Fruit fly (Drosophila melanogaster) whole organism, embryonic: Measurements from ENCODE around the gene CG13465.

Source experiments
- ATbp ChIP-seq: fragments of 200-800 bp; sonication (Bioruptor generic); optimal IDR thresholded peaks from 2 replicates; lab custom pipeline; 2017; ENCODE audit warnings: missing biosample characterization, mild to moderate bottlenecking, missing genetic modification characterization, missing genetic modification reagents
- Bdp1 ChIP-seq: fragments of 200-800 bp; sonication (Bioruptor generic); optimal IDR thresholded peaks from 3 replicates; lab custom pipeline; 2016; ENCODE audit warnings: missing biosample characterization, missing genetic modification characterization
- BtbVII ChIP-seq: fragments of 200-800 bp; sonication (Bioruptor generic); optimal IDR thresholded peaks from 3 replicates; lab custom pipeline; 2017; ENCODE audit warnings: missing biosample characterization, mild to moderate bottlenecking, missing genetic modification characterization
- CG10543 ChIP-seq: fragments of 200-800 bp; sonication (Bioruptor generic); optimal IDR thresholded peaks from 3 replicates; lab custom pipeline; 2017; ENCODE audit warnings: missing biosample characterization, mild to moderate bottlenecking, missing genetic modification characterization, moderate library complexity
- CG11456 ChIP-seq: fragments of 200-800 bp; sonication (Bioruptor generic); IDR thresholded peaks from 3 replicates; pipeline ENCODE4 v1.3.6; 2022; ENCODE audit warnings: missing biosample characterization, missing genetic modification characterization
- CG12071 ChIP-seq: fragments of 200-800 bp; sonication (Bioruptor generic); optimal IDR thresholded peaks from 3 replicates; lab custom pipeline; 2018; ENCODE audit warnings: missing biosample characterization, mild to moderate bottlenecking, missing genetic modification characterization
- CG12155 ChIP-seq: fragments of 200-800 bp; sonication (Bioruptor generic); optimal IDR thresholded peaks from 3 replicates; lab custom pipeline; 2016; ENCODE audit warnings: missing biosample characterization, missing genetic modification characterization
- CG12299 ChIP-seq: fragments of 200-800 bp; sonication (Bioruptor generic); optimal IDR thresholded peaks from 2 replicates; lab custom pipeline; 2018; ENCODE audit warnings: missing biosample characterization, mild to moderate bottlenecking, missing genetic modification characterization
- CG12391 ChIP-seq: fragments of 200-800 bp; sonication (Bioruptor generic); optimal IDR thresholded peaks from 3 replicates; lab custom pipeline; 2018; ENCODE audit warnings: missing biosample characterization, mild to moderate bottlenecking, missing genetic modification characterization, moderate library complexity
- CG12769 ChIP-seq: fragments of 200-800 bp; sonication (Bioruptor generic); optimal IDR thresholded peaks from 2 replicates; lab custom pipeline; 2019; ENCODE audit warnings: missing biosample characterization, mild to moderate bottlenecking, missing genetic modification characterization, moderate library complexity
- CG14667 ChIP-seq: fragments of 200-800 bp; sonication (Bioruptor generic); IDR thresholded peaks from 2 replicates; pipeline ENCODE4 v1.3.6; 2022; ENCODE audit warnings: missing biosample characterization, missing genetic modification characterization
- CG1647 ChIP-seq: fragments of 200-800 bp; sonication (Bioruptor generic); optimal IDR thresholded peaks from 3 replicates; lab custom pipeline; 2016; ENCODE audit warnings: missing biosample characterization, missing genetic modification characterization
- CG17802 ChIP-seq: fragments of 200-800 bp; sonication (Bioruptor generic); optimal IDR thresholded peaks from 2 replicates; lab custom pipeline; 2018; ENCODE audit warnings: missing biosample characterization, mild to moderate bottlenecking, missing genetic modification characterization, moderate library complexity
- CG18476 ChIP-seq: fragments of 200-800 bp; sonication (Bioruptor generic); optimal IDR thresholded peaks from 2 replicates; lab custom pipeline; 2016; ENCODE audit warnings: missing biosample characterization, mild to moderate bottlenecking, missing genetic modification characterization
- CG18619 ChIP-seq: fragments of 200-800 bp; sonication (Bioruptor generic); optimal IDR thresholded peaks from 3 replicates; lab custom pipeline; 2017; ENCODE audit warnings: missing biosample characterization, mild to moderate bottlenecking, missing genetic modification characterization
- CG2116 ChIP-seq: fragments of 200-800 bp; sonication (Bioruptor generic); optimal IDR thresholded peaks from 3 replicates; lab custom pipeline; 2018; ENCODE audit warnings: missing biosample characterization, mild to moderate bottlenecking, missing genetic modification characterization
- CG2120 ChIP-seq: fragments of 200-800 bp; sonication (Bioruptor generic); optimal IDR thresholded peaks from 3 replicates; lab custom pipeline; 2016; ENCODE audit warnings: missing biosample characterization, missing genetic modification characterization
- CG2875 ChIP-seq: fragments of 200-800 bp; sonication (Bioruptor generic); optimal IDR thresholded peaks from 2 replicates; lab custom pipeline; 2017; ENCODE audit warnings: missing biosample characterization, mild to moderate bottlenecking, missing genetic modification characterization, missing genetic modification reagents
- CG33213 ChIP-seq: fragments of 200-800 bp; sonication (Bioruptor generic); optimal IDR thresholded peaks from 3 replicates; lab custom pipeline; 2016; ENCODE audit warnings: missing biosample characterization, missing genetic modification characterization
- CG6654 ChIP-seq: fragments of 200-800 bp; sonication (Bioruptor generic); optimal IDR thresholded peaks from 2 replicates; lab custom pipeline; 2017; ENCODE audit warnings: missing biosample characterization, mild to moderate bottlenecking, missing genetic modification characterization
- CG6683 ChIP-seq: fragments of 200-800 bp; sonication (Bioruptor generic); optimal IDR thresholded peaks from 2 replicates; lab custom pipeline; 2017; ENCODE audit warnings: missing biosample characterization, mild to moderate bottlenecking, missing genetic modification characterization, missing genetic modification reagents
- CG6689 ChIP-seq: fragments of 200-800 bp; sonication (Bioruptor generic); IDR thresholded peaks from 2 replicates; pipeline ENCODE4 v1.3.6; 2022; ENCODE audit warnings: missing biosample characterization, missing genetic modification characterization
- CG6854 ChIP-seq: fragments of 200-800 bp; sonication (Bioruptor generic); optimal IDR thresholded peaks from 3 replicates; lab custom pipeline; 2017; ENCODE audit warnings: missing biosample characterization, mild to moderate bottlenecking, missing genetic modification characterization
- CG7556 ChIP-seq: fragments of 200-800 bp; sonication (Bioruptor generic); optimal IDR thresholded peaks from 2 replicates; lab custom pipeline; 2017; ENCODE audit warnings: missing biosample characterization, mild to moderate bottlenecking, missing genetic modification characterization
- CG8089 ChIP-seq: fragments of 200-800 bp; sonication (Bioruptor generic); optimal IDR thresholded peaks from 3 replicates; lab custom pipeline; 2016; ENCODE audit warnings: missing biosample characterization, missing genetic modification characterization
- CrebB ChIP-seq: fragments of 200-800 bp; sonication (Bioruptor generic); optimal IDR thresholded peaks from 3 replicates; lab custom pipeline; 2018; ENCODE audit warnings: missing biosample characterization, mild to moderate bottlenecking, missing genetic modification characterization
- ERR ChIP-seq: fragments of 200-800 bp; sonication (Bioruptor generic); optimal IDR thresholded peaks from 2 replicates; lab custom pipeline; 2016; ENCODE audit warnings: missing biosample characterization, missing genetic modification characterization
- Fer3 ChIP-seq: fragments of 200-800 bp; sonication (Bioruptor generic); optimal IDR thresholded peaks from 2 replicates; lab custom pipeline; 2018; ENCODE audit warnings: missing biosample characterization, mild to moderate bottlenecking, missing genetic modification characterization, moderate library complexity
- H2.0 ChIP-seq: fragments of 200-800 bp; sonication (Bioruptor generic); IDR thresholded peaks from 2 replicates; pipeline ENCODE4 v1.3.6; 2022; ENCODE audit warnings: missing biosample characterization, missing genetic modification characterization
- HLHmδ ChIP-seq: fragments of 200-800 bp; sonication (Bioruptor generic); optimal IDR thresholded peaks from 2 replicates; lab custom pipeline; 2018; ENCODE audit warnings: missing biosample characterization, mild to moderate bottlenecking, missing genetic modification characterization, moderate library complexity
- Hmr ChIP-seq: fragments of 200-800 bp; sonication (Bioruptor generic); optimal IDR thresholded peaks from 3 replicates; lab custom pipeline; 2017; ENCODE audit warnings: mild to moderate bottlenecking, missing biosample characterization, missing genetic modification reagents, missing genetic modification characterization
- Hmx ChIP-seq: fragments of 200-800 bp; sonication (Bioruptor generic); optimal IDR thresholded peaks from 2 replicates; lab custom pipeline; 2016; ENCODE audit warnings: missing biosample characterization, missing genetic modification characterization
- Hr39 ChIP-seq: fragments of >200 bp; optimal IDR thresholded peaks from 2 replicates; lab custom pipeline; 2017
- MBD-R2 ChIP-seq: fragments of 200-800 bp; sonication (Bioruptor generic); IDR thresholded peaks from 2 replicates; pipeline ENCODE4 v1.3.6; 2022; ENCODE audit warnings: missing biosample characterization, missing genetic modification characterization
- Sin3A ChIP-seq: fragments of >200 bp; optimal IDR thresholded peaks from 2 replicates; lab custom pipeline; 2018
- amos ChIP-seq: fragments of 200-800 bp; sonication (Bioruptor generic); IDR thresholded peaks from 2 replicates; pipeline ENCODE4 v1.3.6; 2022; ENCODE audit warnings: missing biosample characterization, missing genetic modification characterization; ENCODE audit not compliant: partially characterized antibody
- ase ChIP-seq: fragments of 200-800 bp; sonication (Bioruptor generic); IDR thresholded peaks from 3 replicates; pipeline ENCODE4 v1.3.6; 2022; ENCODE audit warnings: missing biosample characterization, missing genetic modification characterization
- corto ChIP-seq: fragments of 200-800 bp; sonication (Bioruptor generic); optimal IDR thresholded peaks from 2 replicates; lab custom pipeline; 2016; ENCODE audit warnings: missing biosample characterization, mild to moderate bottlenecking, missing genetic modification characterization, moderate library complexity
- danr ChIP-seq: fragments of 200-800 bp; sonication (Bioruptor generic); IDR thresholded peaks from 2 replicates; pipeline ENCODE4 v1.3.6; 2022; ENCODE audit warnings: missing biosample characterization, missing genetic modification characterization
- esg ChIP-seq: fragments of 200-800 bp; sonication (Bioruptor generic); conservative IDR thresholded peaks from 2 replicates; pipeline ENCODE4 v1.3.6; 2022; ENCODE audit warnings: missing biosample characterization, missing genetic modification characterization
- gfzf ChIP-seq: fragments of 200-800 bp; sonication (Bioruptor generic); optimal IDR thresholded peaks from 2 replicates; lab custom pipeline; 2016; ENCODE audit warnings: missing biosample characterization, mild to moderate bottlenecking, missing genetic modification characterization, moderate library complexity
- gro ChIP-seq: fragments of 200-800 bp; sonication (Bioruptor generic); optimal IDR thresholded peaks from 2 replicates; lab custom pipeline; 2016; ENCODE audit warnings: missing biosample characterization, missing genetic modification characterization
- hkb ChIP-seq, 2 experiments: fragments of 200-800 bp in 1 of 2; fragments of >200 bp in 1 of 2; sonication (Bioruptor generic) in 1 of 2; IDR thresholded peaks in 1 of 2; optimal IDR thresholded peaks in 1 of 2; 2 replicates each; pipeline versions ENCODE4 v1.3.6 to Lab custom; 2017 to 2022; ENCODE audit warnings: missing biosample characterization in 1 of 2, missing genetic modification characterization in 1 of 2
- insv ChIP-seq, 2 experiments: fragments of 200-800 bp; sonication (Bioruptor generic); optimal IDR thresholded peaks; 3 replicates each; lab custom pipeline; 2016 to 2018; ENCODE audit warnings: missing biosample characterization in 2 of 2, missing genetic modification characterization in 2 of 2
- nau ChIP-seq: fragments of 200-800 bp; sonication (Bioruptor generic); optimal IDR thresholded peaks from 3 replicates; lab custom pipeline; 2017; ENCODE audit warnings: missing biosample characterization, mild to moderate bottlenecking, missing genetic modification characterization, missing genetic modification reagents
- salm ChIP-seq: fragments of 200-800 bp; sonication (Bioruptor generic); optimal IDR thresholded peaks from 2 replicates; lab custom pipeline; 2018; ENCODE audit warnings: missing biosample characterization, mild to moderate bottlenecking, missing genetic modification characterization
- sim ChIP-seq: fragments of 200-800 bp; sonication (Bioruptor generic); IDR thresholded peaks from 2 replicates; pipeline ENCODE4 v1.3.6; 2022; ENCODE audit warnings: missing biosample characterization, missing genetic modification characterization
- tna ChIP-seq: fragments of 200-800 bp; sonication (Bioruptor generic); IDR thresholded peaks from 2 replicates; pipeline ENCODE4 v1.3.6; 2022; ENCODE audit warnings: missing biosample characterization, missing genetic modification characterization; ENCODE audit not compliant: partially characterized antibody
- ttk ChIP-seq: fragments of 200-800 bp; sonication (Bioruptor generic); IDR thresholded peaks from 2 replicates; pipeline ENCODE4 v2.1.2; 2022; ENCODE audit warnings: missing biosample characterization, missing genetic modification characterization
- z ChIP-seq: fragments of 200-800 bp; sonication (Bioruptor generic); IDR thresholded peaks from 3 replicates; pipeline ENCODE4 v1.3.6; 2022; ENCODE audit warnings: missing biosample characterization, missing genetic modification characterization
- zfh1 ChIP-seq: fragments of 200-800 bp; sonication (Bioruptor generic); IDR thresholded peaks from 3 replicates; pipeline ENCODE4 v1.3.6; 2022; ENCODE audit warnings: missing biosample characterization, missing genetic modification characterization

Gene CG13465

dm6 chr3L:14982675-14983084 is 38.5 kb upstream of the CG13465 start, which contains the start of gene CG5114 (continued):
- TF ChIP-seq nau (GFP tag; lab: Kevin White, UChicago) = no peak
- TF ChIP-seq CG6654 (GFP tag; lab: Kevin White, UChicago) = no peak
- 0 out of 3 replicates have a peak, but pooled peaks have one; percentile 50 for TF ChIP-seq zfh1 (GFP tag; lab: Robert Waterston, UW)
- TF ChIP-seq CG12299 (tag; lab: Kevin White, UChicago) = no peak
- TF ChIP-seq ERR (GFP tag; lab: Kevin White, UChicago) = peak; percentile 66
- TF ChIP-seq CG8089 (GFP tag; lab: Kevin White, UChicago) = no peak
- peak; percentile 16 for TF ChIP-seq Bdp1 (GFP tag; lab: Kevin White, UChicago)
- peak; percentile 95 for TF ChIP-seq amos (GFP tag; lab: Robert Waterston, UW)
- peak; percentile 65 for TF ChIP-seq CG12769 (tag; lab: Kevin White, UChicago)
- TF ChIP-seq CG14667 = no peak
- TF ChIP-seq tna (GFP tag; lab: Robert Waterston, UW) = peak; percentile 85
- peak; percentile 66 for TF ChIP-seq gro
- TF ChIP-seq ATbp (GFP tag; lab: Kevin White, UChicago) = no peak
- no peak for TF ChIP-seq corto (GFP tag; lab: Kevin White, UChicago)
- peak; percentile 42 for TF ChIP-seq Fer3 (tag; lab: Kevin White, UChicago)
- TF ChIP-seq CG12155 (GFP tag; lab: Kevin White, UChicago) = peak; percentile 33
- TF ChIP-seq CG6854 (GFP tag; lab: Kevin White, UChicago) = no peak
- no peak for TF ChIP-seq esg (GFP tag; lab: Robert Waterston, UW)
- no peak for TF ChIP-seq CG6689 (GFP tag; lab: Robert Waterston, UW)
- no peak for TF ChIP-seq Hmx (GFP tag; lab: Kevin White, UChicago)
- TF ChIP-seq CG2120 (GFP tag; lab: Kevin White, UChicago) = peak; percentile 62
- peak; percentile 6 for TF ChIP-seq CG7556 (GFP tag; lab: Kevin White, UChicago)
- peak; percentile 41 for TF ChIP-seq Hmr (GFP tag; lab: Kevin White, UChicago)
- TF ChIP-seq ase (GFP tag; lab: Robert Waterston, UW) = no peak; the same call in 2 of the 3 replicates
- no peak for TF ChIP-seq ttk (GFP tag; lab: Robert Waterston, UW)
- no peak for TF ChIP-seq BtbVII (GFP tag; lab: Kevin White, UChicago)
- peak; percentile 55 for TF ChIP-seq CrebB (tag; lab: Kevin White, UChicago)
- TF ChIP-seq CG10543 (GFP tag; lab: Kevin White, UChicago) = no peak
- no peak for TF ChIP-seq sim (GFP tag; lab: Robert Waterston, UW)
- peak; percentile 62 for TF ChIP-seq CG12391 (tag; lab: Kevin White, UChicago)
- TF ChIP-seq CG6683 = no peak
- no peak for TF ChIP-seq z (GFP tag; lab: Robert Waterston, UW)
- TF ChIP-seq Hr39 = no peak
- TF ChIP-seq insv (GFP tag; optimal IDR thresholded peaks at IDR 0.05; lab: Kevin White, UChicago) = peak in 1 of 2 experiments; percentile 23
- peak; percentile 89 for TF ChIP-seq MBD-R2 (GFP tag; lab: Robert Waterston, UW)
- no peak for TF ChIP-seq CG18619 (GFP tag; lab: Kevin White, UChicago)
- TF ChIP-seq Sin3A (lab: Kevin White, UChicago) = peak; percentile 72
- TF ChIP-seq CG1647 (GFP tag; lab: Kevin White, UChicago) = peak; percentile 22
- no peak for TF ChIP-seq CG18476 (GFP tag; lab: Kevin White, UChicago)
- TF ChIP-seq danr (GFP tag; lab: Robert Waterston, UW) = no peak
- TF ChIP-seq CG12071 (GFP tag; lab: Kevin White, UChicago) = no peak
- TF ChIP-seq CG17802 (tag; lab: Kevin White, UChicago) = no peak
- TF ChIP-seq CG2875 (GFP tag; lab: Kevin White, UChicago) = no peak
- TF ChIP-seq CG11456 (GFP tag; lab: Robert Waterston, UW) = no peak
- TF ChIP-seq H2.0 (GFP tag; lab: Robert Waterston, UW) = peak; percentile 55; the same call in 1 of the 2 replicates
- TF ChIP-seq HLHmδ = no peak
- peak; percentile 31 for TF ChIP-seq gfzf (GFP tag; lab: Kevin White, UChicago)
- no peak for TF ChIP-seq hkb (optimal IDR thresholded peaks at IDR 0.05; lab: Kevin White, UChicago)
- TF ChIP-seq hkb (GFP tag; IDR thresholded peaks at IDR 0.05; lab: Robert Waterston, UW) = no peak
- no peak for TF ChIP-seq salm (tag; lab: Kevin White, UChicago)
- TF ChIP-seq CG2116 (GFP tag; lab: Kevin White, UChicago) = peak; percentile 91
- peak; percentile 53 for TF ChIP-seq CG33213 (GFP tag; lab: Kevin White, UChicago)
